Worm (Caenorhabditis elegans): ENCODE data around the gene K10D2.8.

K10D2.8 gene

ce11 chrIII:5206861-5207414 is 18.4 kb downstream of the K10D2.8 start, which contains the start of gene morc-1:
morc-1 (minus strand) TSS chrIII:5206911.
- TF ChIP-seq madf-6 (GFP tag; IDR thresholded peaks at IDR 0.05) (peak; percentile 55; the same call in 1 of the 2 replicates), rpc-1 (optimal IDR thresholded peaks at IDR 0.05) (no peak), rpc-1 (tag; optimal IDR thresholded peaks at IDR 0.05) (no peak), pbrm-1 (GFP tag; IDR thresholded peaks at IDR 0.05) (no peak), let-607 (tag; optimal IDR thresholded peaks at IDR 0.05) (no peak), lir-1 (GFP tag; conservative IDR thresholded peaks at IDR 0.05) (no peak), ztf-25 (GFP tag; IDR thresholded peaks at IDR 0.05) (no peak), lsl-1 (GFP tag; optimal IDR thresholded peaks at IDR 0.05) (peak; percentile 69), egl-44 (GFP tag; IDR thresholded peaks at IDR 0.05) (no peak), ets-4 (GFP tag; optimal IDR thresholded peaks at IDR 0.05) (no peak), zfh-2 (GFP tag; conservative IDR thresholded peaks at IDR 0.05) (no peak), nfyb-1 (GFP tag; IDR thresholded peaks at IDR 0.05) (no peak), ceh-27 (GFP tag; optimal IDR thresholded peaks at IDR 0.05) (no peak), snpc-3.4 (tag; optimal IDR thresholded peaks at IDR 0.05) (peak; percentile 2), athp-1 (tag; optimal IDR thresholded peaks at IDR 0.05) (no peak), snpc-1.3 (tag; optimal IDR thresholded peaks at IDR 0.05; ENCODE audit: insufficient read depth) (no peak), egrh-3 (GFP tag; IDR thresholded peaks at IDR 0.05) (no peak), F37B4.10 (GFP tag; IDR thresholded peaks at IDR 0.05) (no peak), sptf-2 (GFP tag; optimal IDR thresholded peaks at IDR 0.05) (no peak), Y53F4B.3 (GFP tag; IDR thresholded peaks at IDR 0.05) (no peak), B0019.2 (GFP tag; conservative IDR thresholded peaks at IDR 0.05) (no peak), mcd-1 (GFP tag; IDR thresholded peaks at IDR 0.05) (no peak), hmg-20 (GFP tag; IDR thresholded peaks at IDR 0.05) (no peak), B0035.1 (tag; optimal IDR thresholded peaks at IDR 0.05) (no peak), ztf-3 (GFP tag; optimal IDR thresholded peaks at IDR 0.05) (no peak), madf-8 (GFP tag; conservative IDR thresholded peaks at IDR 0.05) (no peak), gei-17 (GFP tag; optimal IDR thresholded peaks at IDR 0.05) (no peak), nhr-120 (GFP tag; IDR thresholded peaks at IDR 0.05) (no peak), pha-4 (tag; optimal IDR thresholded peaks at IDR 0.05) (no peak), cebp-1 (GFP tag; IDR thresholded peaks at IDR 0.05) (no peak), cebp-1 (tag; optimal IDR thresholded peaks at IDR 0.05) (no peak), ceh-91 (GFP tag; IDR thresholded peaks at IDR 0.05) (0 out of 2 replicates have a peak, but pooled peaks have one; percentile 30), lag-1 (GFP tag; IDR thresholded peaks at IDR 0.05) (no peak), efl-1 (GFP tag; optimal IDR thresholded peaks at IDR 0.05) (peak; percentile 11), F33H1.4 (GFP tag; IDR thresholded peaks at IDR 0.05) (peak; percentile 62; the same call in 1 of the 2 replicates), F49E8.2 (tag; optimal IDR thresholded peaks at IDR 0.05; ENCODE audit: insufficient read depth) (no peak), bed-2 (GFP tag; IDR thresholded peaks at IDR 0.05) (no peak), aptf-3 (GFP tag; IDR thresholded peaks at IDR 0.05) (no peak), ztf-6 (GFP tag; IDR thresholded peaks at IDR 0.05) (no peak), bed-1 (GFP tag; IDR thresholded peaks at IDR 0.05) (no peak), Y53G8AR.9 (GFP tag; conservative IDR thresholded peaks at IDR 0.05) (no peak), Y67H2A.10 (GFP tag; conservative IDR thresholded peaks at IDR 0.05) (no peak), ztf-26 (tag; optimal IDR thresholded peaks at IDR 0.05) (no peak), ekl-4 (GFP tag; IDR thresholded peaks at IDR 0.05) (no peak), sea-2 (GFP tag; IDR thresholded peaks at IDR 0.05) (no peak), ztf-18 (tag; optimal IDR thresholded peaks at IDR 0.05) (no peak), tlf-1 (GFP tag; optimal IDR thresholded peaks at IDR 0.05) (no peak), tbp1 (GFP tag; optimal IDR thresholded peaks at IDR 0.05) (no peak), zim-3 (tag; optimal IDR thresholded peaks at IDR 0.05) (no peak)
